Worm (Caenorhabditis elegans) whole organism, L3 larva: Measurements from ENCODE around the gene F29F11.20.

Source experiments
- ama-1 ChIP-seq: fragments of 150-350 bp; optimal IDR thresholded peaks from 2 replicates; lab custom pipeline; 2018
- ceh-82 ChIP-seq: fragments of 150-350 bp; optimal IDR thresholded peaks from 2 replicates; lab custom pipeline; 2014; ENCODE audit warnings: missing biosample characterization, missing genetic modification characterization
- fkh-10 ChIP-seq: sonication (generic microtip); optimal IDR thresholded peaks from 2 replicates; lab custom pipeline; 2017; ENCODE audit warnings: missing biosample characterization, missing genetic modification reagents, missing genetic modification characterization
- nhr-12 ChIP-seq: fragments of 150-350 bp; optimal IDR thresholded peaks from 2 replicates; lab custom pipeline; 2014; ENCODE audit warnings: missing biosample characterization, missing genetic modification characterization
- nhr-23 ChIP-seq: fragments of 150-350 bp; optimal IDR thresholded peaks from 2 replicates; lab custom pipeline; 2014; ENCODE audit warnings: missing biosample characterization, missing genetic modification reagents, missing genetic modification characterization
- nhr-237 ChIP-seq: fragments of 150-350 bp; optimal IDR thresholded peaks from 2 replicates; lab custom pipeline; 2014; ENCODE audit warnings: missing biosample characterization, missing genetic modification characterization
- nhr-25 ChIP-seq: sonication (generic microtip); optimal IDR thresholded peaks from 2 replicates; lab custom pipeline; 2017; ENCODE audit warnings: missing biosample characterization, missing genetic modification characterization
- tbx-2 ChIP-seq: sonication (generic microtip); optimal IDR thresholded peaks from 2 replicates; lab custom pipeline; 2016; ENCODE audit warnings: mild to moderate bottlenecking, missing genetic modification characterization, missing compliant biosample characterization
- unc-39 ChIP-seq: sonication (generic microtip); optimal IDR thresholded peaks from 4 replicates; lab custom pipeline; 2017; ENCODE audit warnings: missing biosample characterization, missing genetic modification characterization
- unc-62 ChIP-seq: fragments of 150-350 bp; sonication (generic microtip); optimal IDR thresholded peaks from 4 replicates; lab custom pipeline; 2014; ENCODE audit warnings: missing biosample characterization, missing genetic modification reagents, missing genetic modification characterization
- ztf-11 ChIP-seq: fragments of 150-350 bp; optimal IDR thresholded peaks from 2 replicates; lab custom pipeline; 2014; ENCODE audit warnings: missing biosample characterization, missing genetic modification characterization
- ztf-4 ChIP-seq: fragments of 150-350 bp; optimal IDR thresholded peaks from 2 replicates; lab custom pipeline; 2014; ENCODE audit warnings: missing biosample characterization, missing genetic modification characterization

DNA sequence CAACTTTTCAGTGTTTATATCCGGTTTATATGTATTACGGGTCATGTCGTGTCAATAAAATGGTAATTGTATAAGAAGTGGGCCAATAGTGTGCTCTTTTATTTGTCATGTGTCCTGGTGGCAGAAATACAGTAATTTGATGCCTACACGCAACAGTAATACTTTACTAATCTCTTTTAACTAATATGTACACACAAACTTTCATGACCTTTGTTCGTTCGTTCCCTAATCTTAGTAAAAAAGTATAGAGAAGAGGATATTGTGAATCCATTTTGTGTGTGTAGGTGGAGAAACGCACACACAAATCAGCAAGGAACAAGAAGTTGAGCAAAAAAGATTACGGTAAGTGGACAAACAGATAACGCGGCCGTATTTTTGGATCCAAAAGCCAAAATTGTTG lies 16.9 kb upstream of the F29F11.20 start:
- no peak for TF ChIP-seq unc-62 (GFP tag; lab: Kevin White, UChicago)
- TF ChIP-seq tbx-2 (tag; lab: Kevin White, UChicago), result no peak
- TF ChIP-seq ztf-11 (tag; lab: Kevin White, UChicago), result no peak
- TF ChIP-seq fkh-10, result no peak
- no peak for TF ChIP-seq nhr-237 (tag; lab: Kevin White, UChicago)
- no peak for TF ChIP-seq unc-39 (tag; lab: Kevin White, UChicago)
- TF ChIP-seq ztf-4 (tag; lab: Kevin White, UChicago), result no peak
- TF ChIP-seq nhr-25 (tag; lab: Kevin White, UChicago), result no peak
- TF ChIP-seq ceh-82 (tag; lab: Kevin White, UChicago), result no peak
- TF ChIP-seq nhr-23 (tag; lab: Kevin White, UChicago), result no peak
- no peak for TF ChIP-seq nhr-12 (tag; lab: Kevin White, UChicago)
- no peak for TF ChIP-seq ama-1
